Worm (Caenorhabditis elegans) whole organism, young adult: ENCODE measurements around the gene lido-16.

Source experiments
- T26A5.8 ChIP-seq: sonication (generic microtip); optimal IDR thresholded peaks from 2 replicates; lab custom pipeline; 2016; ENCODE audit warnings: missing genetic modification characterization, missing compliant biosample characterization
- ama-1 ChIP-seq, 3 experiments: fragments of 150-350 bp in 1 of 3; sonication (generic microtip) in 2 of 3; optimal IDR thresholded peaks; 2 replicates each; lab custom pipeline; 2014 to 2018; ENCODE audit warnings: missing biosample characterization in 2 of 3, missing genetic modification characterization in 2 of 3, missing genetic modification reagents in 2 of 3
- ceh-27 ChIP-seq: fragments of 200-800 bp; sonication (Bioruptor generic); optimal IDR thresholded peaks from 2 replicates; lab custom pipeline; 2018; ENCODE audit warnings: mild to moderate bottlenecking, missing genetic modification characterization, moderate library complexity, missing compliant biosample characterization
- efl-1 ChIP-seq: fragments of 150-350 bp; optimal IDR thresholded peaks from 2 replicates; lab custom pipeline; 2014; ENCODE audit warnings: missing biosample characterization, missing genetic modification reagents, missing genetic modification characterization
- ekl-4 ChIP-seq: fragments of 200-800 bp; sonication (Bioruptor generic); IDR thresholded peaks from 2 replicates; pipeline ENCODE4 v1.3.6; 2022; ENCODE audit warnings: missing genetic modification reagents, missing genetic modification characterization, missing compliant biosample characterization
- hlh-12 ChIP-seq: sonication (generic microtip); optimal IDR thresholded peaks from 2 replicates; lab custom pipeline; 2016; ENCODE audit warnings: missing genetic modification characterization, missing compliant biosample characterization
- mel-28 ChIP-seq: sonication (generic microtip); optimal IDR thresholded peaks from 2 replicates; lab custom pipeline; 2016; ENCODE audit warnings: borderline replicate concordance, mild to moderate bottlenecking, missing genetic modification characterization, missing compliant biosample characterization
- pha-4 ChIP-seq: fragments of 150-350 bp; sonication (generic microtip); optimal IDR thresholded peaks from 2 replicates; lab custom pipeline; 2014; ENCODE audit warnings: missing biosample characterization, missing genetic modification reagents, missing genetic modification characterization
- rcor-1 ChIP-seq: fragments of 200-800 bp; sonication (Bioruptor generic); IDR thresholded peaks from 2 replicates; pipeline ENCODE4 v1.3.6; 2022; ENCODE audit warnings: missing genetic modification reagents, missing genetic modification characterization, missing compliant biosample characterization
- snpc-4 ChIP-seq, 5 experiments: fragments of 150-350 bp in 1 of 5; sonication (generic microtip) in 4 of 5; optimal IDR thresholded peaks; 2 replicates each; lab custom pipeline; 2014 to 2018; ENCODE audit warnings: missing genetic modification characterization in 5 of 5, missing biosample characterization in 3 of 5, antibody characterized with exemption in 2 of 5, mild to moderate bottlenecking in 2 of 5, missing compliant biosample characterization in 2 of 5, missing genotype in 2 of 5, moderate library complexity in 2 of 5, missing genetic modification reagents in 1 of 5
- unc-62 ChIP-seq: fragments of 150-350 bp; optimal IDR thresholded peaks from 2 replicates; lab custom pipeline; 2014; ENCODE audit warnings: missing biosample characterization, missing genetic modification reagents, missing genetic modification characterization

ce11 chrII:6522622-6523254, 38.0 kb upstream of the lido-16 start:
- TF ChIP-seq ama-1 (optimal IDR thresholded peaks at IDR 0.05; lab: Kevin White, UChicago) (no peak), ama-1 (GFP tag; optimal IDR thresholded peaks at IDR 0.05; lab: Kevin White, UChicago) (no peak), efl-1 (no peak), rcor-1 (GFP tag; lab: Robert Waterston, UW) (no peak), mel-28 (no peak), snpc-4 (GFP tag; optimal IDR thresholded peaks at IDR 0.05; lab: Kevin White, UChicago) (no peak), snpc-4 (tag; optimal IDR thresholded peaks at IDR 0.05; lab: Kevin White, UChicago) (no peak), pha-4 (tag; lab: Kevin White, UChicago) (no peak), T26A5.8 (no peak), hlh-12 (no peak), unc-62 (GFP tag; lab: Kevin White, UChicago) (no peak), ekl-4 (GFP tag; lab: Robert Waterston, UW) (no peak), ceh-27 (no peak)
